Worm (Caenorhabditis elegans): Measurements from ENCODE around the gene B0454.6.
"Not testable (repeated sequence)": the region's sequence is repeated elsewhere in the genome, so short reads cannot be mapped to it uniquely, and the experiment has no call there.

The B0454.6 gene

ce11 chrII:3032480-3032879 is at the start of gene B0454.6:
Gene B0454.6, plus strand, starts transcription at chrII:3032780.
- TF ChIP-seq nhr-11, nhr-6, R02D3.7 (tag; optimal IDR thresholded peaks at IDR 0.05): not testable (repeated sequence)

ce11 chrII:2984383-2984782 is 48.2 kb upstream of the B0454.6 start:
- TF ChIP-seq ztf-1 (GFP tag; conservative IDR thresholded peaks at IDR 0.05) = no peak
- TF ChIP-seq nhr-77 (tag; optimal IDR thresholded peaks at IDR 0.05) = no peak
- no peak for TF ChIP-seq F13H6.1 (tag; optimal IDR thresholded peaks at IDR 0.05)
- TF ChIP-seq mbf-1 (tag; optimal IDR thresholded peaks at IDR 0.05) = no peak
- TF ChIP-seq nhr-10 (tag; optimal IDR thresholded peaks at IDR 0.05) = no peak
- TF ChIP-seq peb-1 (tag; optimal IDR thresholded peaks at IDR 0.05) = no peak
- no peak for TF ChIP-seq crh-2 (tag; optimal IDR thresholded peaks at IDR 0.05)
- no peak for TF ChIP-seq lin-13 (GFP tag; optimal IDR thresholded peaks at IDR 0.05)
- TF ChIP-seq nhr-23 (tag; optimal IDR thresholded peaks at IDR 0.05) = no peak
- no peak for TF ChIP-seq ztf-11 (tag; optimal IDR thresholded peaks at IDR 0.05)
- TF ChIP-seq sma-9 (GFP tag; optimal IDR thresholded peaks at IDR 0.05) = no peak
- TF ChIP-seq sma-9 (tag; optimal IDR thresholded peaks at IDR 0.05) = no peak
- no peak for TF ChIP-seq nhr-11 (tag; optimal IDR thresholded peaks at IDR 0.05)

ce11 chrII:2985446-2985845 is 47.1 kb upstream of the B0454.6 start:
- no peak for TF ChIP-seq C34F6.9 (tag; optimal IDR thresholded peaks at IDR 0.05)

ce11 chrII:2985935-2986498 is 46.6 kb upstream of the B0454.6 start:
- TF ChIP-seq peb-1 (tag; optimal IDR thresholded peaks at IDR 0.05) (no peak), ztf-1 (GFP tag; conservative IDR thresholded peaks at IDR 0.05) (no peak), skn-1 (tag; optimal IDR thresholded peaks at IDR 0.05) (no peak), C34F6.9 (tag; optimal IDR thresholded peaks at IDR 0.05) (no peak), egl-27 (tag; optimal IDR thresholded peaks at IDR 0.05) (no peak), F13H6.1 (tag; optimal IDR thresholded peaks at IDR 0.05) (no peak), sma-3 (GFP tag; optimal IDR thresholded peaks at IDR 0.05) (no peak), nhr-21 (tag; optimal IDR thresholded peaks at IDR 0.05) (no peak), unc-62 (GFP tag; optimal IDR thresholded peaks at IDR 0.05) (no peak), nhr-11 (tag; optimal IDR thresholded peaks at IDR 0.05) (no peak), nhr-237 (tag; optimal IDR thresholded peaks at IDR 0.05) (no peak), unc-39 (tag; optimal IDR thresholded peaks at IDR 0.05) (no peak), alr-1 (tag; optimal IDR thresholded peaks at IDR 0.05) (no peak), mab-5 (tag; optimal IDR thresholded peaks at IDR 0.05) (no peak), sma-9 (GFP tag; optimal IDR thresholded peaks at IDR 0.05) (no peak), sma-9 (tag; optimal IDR thresholded peaks at IDR 0.05) (no peak)

- TF ChIP-seq lin-13 (GFP tag; optimal IDR thresholded peaks at IDR 0.05) = peak; percentile 3
- TF ChIP-seq snpc-4 (tag; optimal IDR thresholded peaks at IDR 0.05) = peak; percentile 52
- TF ChIP-seq R02D3.7 (tag; optimal IDR thresholded peaks at IDR 0.05) = no peak
- peak; percentile 22 for TF ChIP-seq Y55F3AM.14 (GFP tag; optimal IDR thresholded peaks at IDR 0.05)
- TF ChIP-seq unc-62 (GFP tag; optimal IDR thresholded peaks at IDR 0.05) = no peak
Observed at ce11 chrII:2987122-2987556, 45.4 kb upstream of the B0454.6 start.

ce11 chrII:2987854-2988350 is 44.7 kb upstream of the B0454.6 start, which contains the start of gene lido-7:
Gene lido-7, plus strand, starts transcription at chrII:2988300.
- TF ChIP-seq nhr-11 (tag; optimal IDR thresholded peaks at IDR 0.05) = no peak
- no peak for TF ChIP-seq alr-1 (tag; optimal IDR thresholded peaks at IDR 0.05)
- peak; percentile 42 for TF ChIP-seq nhr-129 (tag; optimal IDR thresholded peaks at IDR 0.05)
- TF ChIP-seq gmeb-1 (tag; optimal IDR thresholded peaks at IDR 0.05) = peak; percentile 27
- TF ChIP-seq nhr-6 (tag; optimal IDR thresholded peaks at IDR 0.05) = no peak
- TF ChIP-seq unc-55 (GFP tag; optimal IDR thresholded peaks at IDR 0.05) = peak; percentile 41
- TF ChIP-seq ZK546.5 (tag; optimal IDR thresholded peaks at IDR 0.05) = no peak
- no peak for TF ChIP-seq ztf-11 (tag; optimal IDR thresholded peaks at IDR 0.05)
- no peak for TF ChIP-seq ztf-4 (tag; optimal IDR thresholded peaks at IDR 0.05)
- TF ChIP-seq snpc-4 (tag; optimal IDR thresholded peaks at IDR 0.05) = no peak
- TF ChIP-seq C34F6.9 (tag; optimal IDR thresholded peaks at IDR 0.05) = peak; percentile 23
- TF ChIP-seq lin-13 (GFP tag; optimal IDR thresholded peaks at IDR 0.05) = peak; percentile 36
- no peak for TF ChIP-seq mab-5 (tag; optimal IDR thresholded peaks at IDR 0.05)
- no peak for TF ChIP-seq elt-3 (tag; optimal IDR thresholded peaks at IDR 0.05)
- peak; percentile 69 for TF ChIP-seq F13H6.1 (tag; optimal IDR thresholded peaks at IDR 0.05)
- peak in 1 of 2 experiments; percentile 53 for TF ChIP-seq lsy-2 (tag; optimal IDR thresholded peaks at IDR 0.05)
- peak; percentile 34 for TF ChIP-seq crh-2 (tag; optimal IDR thresholded peaks at IDR 0.05)
- no peak for TF ChIP-seq nhr-25 (tag; optimal IDR thresholded peaks at IDR 0.05)
- TF ChIP-seq ztf-1 (GFP tag; conservative IDR thresholded peaks at IDR 0.05) = no peak
- TF ChIP-seq sma-9 (GFP tag; optimal IDR thresholded peaks at IDR 0.05) = peak; percentile 76
- TF ChIP-seq sma-9 (tag; optimal IDR thresholded peaks at IDR 0.05) = no peak
- no peak for TF ChIP-seq nhr-10 (tag; optimal IDR thresholded peaks at IDR 0.05)
